Worm (Caenorhabditis elegans) whole organism, L2 larva: ENCODE data around the gene C26E6.1.

Experiments used
- R02D3.7 ChIP-seq: fragments of 150-350 bp; optimal IDR thresholded peaks from 2 replicates; lab custom pipeline; 2014; ENCODE audit warnings: missing biosample characterization, missing genetic modification characterization
- blmp-1 ChIP-seq: sonication (generic microtip); optimal IDR thresholded peaks from 2 replicates; lab custom pipeline; 2017; ENCODE audit warnings: missing genetic modification characterization, mild to moderate bottlenecking, missing compliant biosample characterization, antibody characterized with exemption, moderate library complexity; ENCODE audit not compliant: insufficient read depth
- dmd-4 ChIP-seq: sonication (generic microtip); optimal IDR thresholded peaks from 2 replicates; lab custom pipeline; 2017; ENCODE audit warnings: missing biosample characterization, missing genetic modification characterization
- elt-1 ChIP-seq: fragments of 150-350 bp; optimal IDR thresholded peaks from 2 replicates; lab custom pipeline; 2014; ENCODE audit warnings: missing biosample characterization, missing genetic modification characterization
- lsy-2 ChIP-seq, 2 experiments: fragments of 150-350 bp in 1 of 2; sonication (generic microtip) in 1 of 2; optimal IDR thresholded peaks; 2 replicates each; lab custom pipeline; 2014 to 2017; ENCODE audit warnings: missing biosample characterization in 2 of 2, missing genetic modification characterization in 2 of 2
- unc-55 ChIP-seq: fragments of 150-350 bp; sonication (generic microtip); optimal IDR thresholded peaks from 3 replicates; lab custom pipeline; 2014; ENCODE audit warnings: missing biosample characterization, missing genetic modification reagents, missing genetic modification characterization

DNA sequence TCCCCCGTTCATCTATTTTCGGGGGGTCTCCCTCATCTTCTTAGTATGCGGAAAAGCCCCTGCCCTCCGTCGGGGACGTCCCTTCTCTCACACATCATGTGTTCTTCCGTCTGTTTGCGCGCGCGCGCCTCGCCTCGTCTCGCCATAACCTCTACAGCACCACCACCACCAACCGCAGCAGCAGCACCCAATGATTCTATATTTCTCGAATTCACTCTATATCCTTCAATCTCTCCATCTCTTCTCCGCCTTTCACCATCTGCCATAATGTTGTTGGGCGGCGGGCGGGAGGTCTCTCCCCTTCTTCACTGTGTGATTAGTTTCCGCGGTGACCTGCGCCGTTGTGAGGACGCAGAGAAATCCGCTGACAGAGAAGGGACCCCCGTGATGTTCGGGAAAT lies 9.3 kb upstream of the C26E6.1 start:
- TF ChIP-seq dmd-4 (tag; lab: Kevin White, UChicago) (no peak), lsy-2 (tag; optimal IDR thresholded peaks at IDR 0.05; lab: Kevin White, UChicago) (no peak), blmp-1 (tag; lab: Kevin White, UChicago) (no peak), unc-55 (GFP tag; lab: Kevin White, UChicago) (peak; percentile 6), elt-1 (tag; lab: Kevin White, UChicago) (no peak), R02D3.7 (tag; lab: Kevin White, UChicago) (no peak)
